Worm (Caenorhabditis elegans) whole organism, mixed stage, embryonic: ENCODE results near the gene ubc-9.

Source experiments
- elt-1 ChIP-seq: sonication (generic microtip); optimal IDR thresholded peaks from 2 replicates; lab custom pipeline; 2017; ENCODE audit warnings: missing genetic modification characterization, mild to moderate bottlenecking, missing compliant biosample characterization, antibody characterized with exemption, moderate library complexity, borderline replicate concordance; ENCODE audit not compliant: insufficient read depth
- lin-13 ChIP-seq: fragments of 150-350 bp; optimal IDR thresholded peaks from 2 replicates; lab custom pipeline; 2014; ENCODE audit warnings: missing biosample characterization, missing genetic modification characterization
- lin-32 ChIP-seq: fragments of 200-800 bp; sonication (Bioruptor generic); optimal IDR thresholded peaks from 2 replicates; lab custom pipeline; 2018; ENCODE audit warnings: mild to moderate bottlenecking, missing genetic modification characterization, missing compliant biosample characterization
- mab-5 ChIP-seq: fragments of 150-350 bp; optimal IDR thresholded peaks from 2 replicates; lab custom pipeline; 2014; ENCODE audit warnings: missing biosample characterization, missing genetic modification characterization
- mep-1 ChIP-seq: fragments of 150-350 bp; optimal IDR thresholded peaks from 2 replicates; lab custom pipeline; 2017; ENCODE audit warnings: missing biosample characterization, missing genetic modification reagents, missing genetic modification characterization, inconsistent platforms
- nhr-237 ChIP-seq: fragments of 150-350 bp; optimal IDR thresholded peaks from 2 replicates; lab custom pipeline; 2014; ENCODE audit warnings: missing biosample characterization, missing genetic modification characterization
- nhr-76 ChIP-seq: sonication (generic microtip); optimal IDR thresholded peaks from 2 replicates; lab custom pipeline; 2017; ENCODE audit warnings: missing biosample characterization, missing genetic modification characterization
- pha-4 ChIP-seq: fragments of 150-350 bp; optimal IDR thresholded peaks from 2 replicates; lab custom pipeline; 2018; ENCODE audit warnings: missing biosample characterization, missing genetic modification reagents, missing genetic modification characterization
- snpc-4 ChIP-seq: fragments of 150-350 bp; optimal IDR thresholded peaks from 2 replicates; lab custom pipeline; 2014; ENCODE audit warnings: missing biosample characterization, missing genetic modification characterization
- sptf-1 ChIP-seq: sonication (generic microtip); optimal IDR thresholded peaks from 2 replicates; lab custom pipeline; 2017; ENCODE audit warnings: mild to moderate bottlenecking, missing genetic modification characterization, moderate library complexity, missing compliant biosample characterization
- unc-39 ChIP-seq: fragments of 150-350 bp; optimal IDR thresholded peaks from 2 replicates; lab custom pipeline; 2014; ENCODE audit warnings: missing biosample characterization, missing genetic modification characterization
- unc-62 ChIP-seq: fragments of 150-350 bp; optimal IDR thresholded peaks from 2 replicates; lab custom pipeline; 2014; ENCODE audit warnings: missing biosample characterization, missing genetic modification reagents, missing genetic modification characterization
- zip-8 ChIP-seq: fragments of 150-350 bp; optimal IDR thresholded peaks from 2 replicates; lab custom pipeline; 2014; ENCODE audit warnings: missing biosample characterization, missing genetic modification characterization

- TF ChIP-seq snpc-4 (tag; lab: Kevin White, UChicago) (no peak), unc-39 (tag; lab: Kevin White, UChicago) (no peak), zip-8 (no peak), nhr-237 (tag; lab: Kevin White, UChicago) (no peak), mab-5 (no peak), sptf-1 (no peak), nhr-76 (tag; lab: Kevin White, UChicago) (no peak), pha-4 (tag; lab: Kevin White, UChicago) (no peak), lin-32 (no peak), lin-13 (tag; lab: Kevin White, UChicago) (no peak), unc-62 (no peak), elt-1 (tag; lab: Kevin White, UChicago) (no peak), mep-1 (tag; lab: Kevin White, UChicago) (no peak)
These were observed 18.4 kb downstream of the ubc-9 start, which contains the start of gene F29B9.12 for ce11 chrIV:4669242-4669641.
